Worm (Caenorhabditis elegans) whole organism, L4 larva: ENCODE data around the gene fbxc-27.
A peak's percentile ranks its signal among the peaks of the same experiment; 100 is the strongest.

Experiments used
- F26F4.8 ChIP-seq: fragments of 200-800 bp; sonication (Bioruptor generic); conservative IDR thresholded peaks from 2 replicates; pipeline ENCODE4 v1.3.6; 2022; ENCODE audit warnings: missing genetic modification characterization, missing compliant biosample characterization
- F44E2.7 ChIP-seq: fragments of 200-800 bp; sonication (Bioruptor generic); IDR thresholded peaks from 2 replicates; pipeline ENCODE4 v2.1.2; 2022; ENCODE audit warnings: missing genetic modification characterization, missing compliant biosample characterization
- T26A8.4 ChIP-seq: fragments of 200-800 bp; sonication (Bioruptor generic); IDR thresholded peaks from 2 replicates; pipeline ENCODE4 v1.3.6; 2022; ENCODE audit warnings: missing genetic modification characterization, missing compliant biosample characterization
- Y48G9A.11 ChIP-seq: fragments of 200-800 bp; sonication (Bioruptor generic); IDR thresholded peaks from 2 replicates; pipeline ENCODE4 v1.3.6; 2022; ENCODE audit warnings: missing genetic modification reagents, missing genetic modification characterization, missing compliant biosample characterization
- aha-1 ChIP-seq: fragments of 150-350 bp; peaks from one replicate; lab custom pipeline; 2014; ENCODE audit warnings: missing biosample characterization, missing genetic modification characterization
- arid-1 ChIP-seq: fragments of 200-800 bp; sonication (Bioruptor generic); conservative IDR thresholded peaks from 2 replicates; pipeline ENCODE4 v1.3.6; 2022; ENCODE audit warnings: missing genetic modification reagents, missing genetic modification characterization, missing compliant biosample characterization
- attf-4 ChIP-seq: sonication (generic microtip); optimal IDR thresholded peaks from 3 replicates; lab custom pipeline; 2017; ENCODE audit warnings: missing biosample characterization, missing genetic modification characterization
- daf-12 ChIP-seq: fragments of 150-350 bp; optimal IDR thresholded peaks from 2 replicates; lab custom pipeline; 2014; ENCODE audit warnings: missing biosample characterization, missing genetic modification reagents, missing genetic modification characterization
- dmd-8 ChIP-seq: fragments of 200-800 bp; sonication (Bioruptor generic); IDR thresholded peaks from 2 replicates; pipeline ENCODE4 v1.3.6; 2022; ENCODE audit warnings: missing genetic modification characterization, missing compliant biosample characterization
- dpl-1 ChIP-seq: fragments of 150-350 bp; optimal IDR thresholded peaks from 2 replicates; lab custom pipeline; 2014; ENCODE audit warnings: missing biosample characterization, missing genetic modification reagents, missing genetic modification characterization
- egl-27 ChIP-seq: sonication (generic microtip); optimal IDR thresholded peaks from 3 replicates; lab custom pipeline; 2017; ENCODE audit warnings: missing biosample characterization, missing genetic modification reagents, missing genetic modification characterization
- egl-43 ChIP-seq: fragments of 200-800 bp; sonication (Bioruptor generic); IDR thresholded peaks from 2 replicates; pipeline ENCODE4 v1.3.6; 2022; ENCODE audit warnings: missing genetic modification reagents, missing genetic modification characterization, missing compliant biosample characterization
- fos-1 ChIP-seq: fragments of 150-350 bp; optimal IDR thresholded peaks from 2 replicates; lab custom pipeline; 2014; ENCODE audit warnings: missing biosample characterization, missing genetic modification characterization
- gei-8 ChIP-seq: fragments of 200-800 bp; sonication (Bioruptor generic); optimal IDR thresholded peaks from 2 replicates; lab custom pipeline; 2018; ENCODE audit warnings: mild to moderate bottlenecking, missing genetic modification characterization, missing compliant biosample characterization
- jun-1 ChIP-seq: fragments of 150-350 bp; optimal IDR thresholded peaks from 2 replicates; lab custom pipeline; 2014; ENCODE audit warnings: missing biosample characterization, missing genetic modification reagents, missing genetic modification characterization
- lin-13 ChIP-seq: fragments of 150-350 bp; optimal IDR thresholded peaks from 2 replicates; lab custom pipeline; 2014; ENCODE audit warnings: missing biosample characterization, missing genetic modification reagents, missing genetic modification characterization
- lin-29 ChIP-seq: fragments of 200-800 bp; sonication (Bioruptor generic); IDR thresholded peaks from 2 replicates; pipeline ENCODE4 v1.3.6; 2022; ENCODE audit warnings: missing genetic modification reagents, missing genetic modification characterization, missing compliant biosample characterization
- lsy-2 ChIP-seq, 2 experiments: fragments of 150-350 bp in 1 of 2; sonication (generic microtip) in 1 of 2; optimal IDR thresholded peaks; 2 replicates each; lab custom pipeline; 2014 to 2017; ENCODE audit warnings: missing biosample characterization in 2 of 2, missing genetic modification characterization in 2 of 2
- mep-1 ChIP-seq: fragments of 150-350 bp; sonication (generic microtip); optimal IDR thresholded peaks from 3 replicates; lab custom pipeline; 2014; ENCODE audit warnings: missing biosample characterization, missing genetic modification characterization
- mxl-2 ChIP-seq: fragments of 200-800 bp; sonication (Bioruptor generic); conservative IDR thresholded peaks from 2 replicates; pipeline ENCODE4 v1.3.6; 2022; ENCODE audit warnings: missing genetic modification reagents, missing genetic modification characterization, missing compliant biosample characterization
- nhr-10 ChIP-seq: fragments of 150-350 bp; optimal IDR thresholded peaks from 2 replicates; lab custom pipeline; 2014; ENCODE audit warnings: missing biosample characterization, missing genetic modification characterization
- nhr-111 ChIP-seq: fragments of 200-800 bp; sonication (Bioruptor generic); optimal IDR thresholded peaks from 2 replicates; lab custom pipeline; 2018; ENCODE audit warnings: mild to moderate bottlenecking, missing genetic modification characterization, missing compliant biosample characterization
- nhr-28 ChIP-seq: fragments of 150-350 bp; optimal IDR thresholded peaks from 2 replicates; lab custom pipeline; 2014; ENCODE audit warnings: missing biosample characterization, missing genetic modification characterization
- nhr-41 ChIP-seq: fragments of 200-800 bp; sonication (Bioruptor generic); IDR thresholded peaks from 2 replicates; pipeline ENCODE4 v1.3.6; 2022; ENCODE audit warnings: missing genetic modification reagents, missing genetic modification characterization, missing compliant biosample characterization
- nhr-48 ChIP-seq: sonication (generic microtip); optimal IDR thresholded peaks from 2 replicates; lab custom pipeline; 2016; ENCODE audit warnings: mild to moderate bottlenecking, missing genetic modification characterization, missing compliant biosample characterization
- nhr-76 ChIP-seq: fragments of 150-350 bp; optimal IDR thresholded peaks from 2 replicates; lab custom pipeline; 2014; ENCODE audit warnings: missing biosample characterization, missing genetic modification characterization
- pha-4 ChIP-seq, 2 experiments: fragments of 150-350 bp in 1 of 2; fragments of 200-800 bp in 1 of 2; sonication (Bioruptor generic) in 1 of 2; IDR thresholded peaks in 1 of 2; optimal IDR thresholded peaks in 1 of 2; 2 replicates each; pipeline versions ENCODE4 v1.3.6 to Lab custom; 2014 to 2022; ENCODE audit warnings: missing genetic modification characterization in 2 of 2, missing genetic modification reagents in 2 of 2, missing biosample characterization in 1 of 2, missing compliant biosample characterization in 1 of 2
- rbr-2 ChIP-seq: sonication (generic microtip); optimal IDR thresholded peaks from 2 replicates; lab custom pipeline; 2016; ENCODE audit warnings: missing genotype, missing genetic modification characterization, missing compliant biosample characterization
- set-16 ChIP-seq: fragments of 200-800 bp; sonication (Bioruptor generic); IDR thresholded peaks from 2 replicates; pipeline ENCODE4 v1.3.6; 2022; ENCODE audit warnings: missing genetic modification reagents, missing genetic modification characterization, missing compliant biosample characterization
- snpc-1.2 ChIP-seq: fragments of 200-800 bp; sonication (Bioruptor generic); IDR thresholded peaks from 2 replicates; pipeline ENCODE4 v1.3.6; 2022; ENCODE audit warnings: missing genetic modification reagents, missing genetic modification characterization, missing compliant biosample characterization
- spr-1 ChIP-seq: sonication (generic microtip); optimal IDR thresholded peaks from 2 replicates; lab custom pipeline; 2016; ENCODE audit warnings: mild to moderate bottlenecking, missing genetic modification characterization, missing compliant biosample characterization
- tra-1 ChIP-seq: fragments of 200-800 bp; sonication (Bioruptor generic); IDR thresholded peaks from 2 replicates; pipeline ENCODE4 v1.3.6; 2022; ENCODE audit warnings: missing genetic modification reagents, missing genetic modification characterization, missing compliant biosample characterization
- zip-2 ChIP-seq: fragments of 150-350 bp; optimal IDR thresholded peaks from 2 replicates; lab custom pipeline; 2014; ENCODE audit warnings: missing biosample characterization, missing genetic modification characterization
- ztf-11 ChIP-seq: fragments of 150-350 bp; optimal IDR thresholded peaks from 2 replicates; lab custom pipeline; 2014; ENCODE audit warnings: missing biosample characterization, missing genetic modification characterization

The fbxc-27 gene

ce11 chrII:950374-950773, 40.8 kb downstream of the fbxc-27 start:
- TF ChIP-seq lsy-2 (tag; optimal IDR thresholded peaks at IDR 0.05; lab: Kevin White, UChicago) (no peak), dpl-1 (GFP tag; lab: Kevin White, UChicago) (no peak), Y48G9A.11 (GFP tag; lab: Robert Waterston, UW) (no peak), arid-1 (GFP tag; lab: Robert Waterston, UW) (no peak), tra-1 (GFP tag; lab: Robert Waterston, UW) (no peak), nhr-111 (GFP tag; lab: Kevin White, UChicago) (no peak), nhr-41 (GFP tag; lab: Robert Waterston, UW) (no peak), nhr-10 (no peak), mep-1 (tag; lab: Kevin White, UChicago) (no peak), snpc-1.2 (GFP tag; lab: Robert Waterston, UW) (no peak), egl-27 (tag; lab: Kevin White, UChicago) (no peak), ztf-11 (no peak), nhr-76 (tag; lab: Kevin White, UChicago) (no peak), T26A8.4 (no peak), dmd-8 (GFP tag; lab: Robert Waterston, UW) (no peak), pha-4 (GFP tag; IDR thresholded peaks at IDR 0.05; lab: Robert Waterston, UW) (no peak), pha-4 (tag; optimal IDR thresholded peaks at IDR 0.05; lab: Kevin White, UChicago) (no peak), daf-12 (tag; lab: Kevin White, UChicago) (no peak)

ce11 chrII:953052-953451, 43.5 kb downstream of the fbxc-27 start:
- TF ChIP-seq rbr-2 (tag; lab: Kevin White, UChicago), result no peak
- TF ChIP-seq lin-13 (GFP tag; lab: Kevin White, UChicago), result no peak
- TF ChIP-seq jun-1 (tag; lab: Kevin White, UChicago), result no peak
- no peak for TF ChIP-seq set-16
- TF ChIP-seq egl-43 (GFP tag; lab: Robert Waterston, UW), result no peak

DNA sequence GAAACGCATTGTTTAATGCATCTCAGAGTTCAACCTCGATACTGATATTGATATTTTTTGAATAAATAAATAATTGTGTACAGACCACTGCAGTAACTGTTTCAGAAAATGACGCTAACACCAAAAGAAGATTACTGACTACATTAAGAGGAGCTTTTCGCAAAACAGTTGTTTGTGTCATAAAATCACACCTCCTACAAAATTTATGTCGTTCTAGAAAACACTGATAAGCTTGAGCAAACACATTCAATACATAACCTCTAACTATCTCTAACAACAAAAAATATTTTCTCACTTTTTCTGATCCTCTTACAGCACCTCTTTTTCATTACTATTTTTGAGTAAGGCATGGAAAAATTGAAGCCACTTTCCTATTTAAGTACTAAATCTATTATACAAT, 45.1 kb downstream of the fbxc-27 start, which contains the start of gene fbxc-7:
Gene fbxc-7 (plus strand): TSS at position 301 of the 400 bp plus-strand sequence.
- TF ChIP-seq nhr-28 (tag; lab: Kevin White, UChicago), result peak; percentile 29

DNA sequence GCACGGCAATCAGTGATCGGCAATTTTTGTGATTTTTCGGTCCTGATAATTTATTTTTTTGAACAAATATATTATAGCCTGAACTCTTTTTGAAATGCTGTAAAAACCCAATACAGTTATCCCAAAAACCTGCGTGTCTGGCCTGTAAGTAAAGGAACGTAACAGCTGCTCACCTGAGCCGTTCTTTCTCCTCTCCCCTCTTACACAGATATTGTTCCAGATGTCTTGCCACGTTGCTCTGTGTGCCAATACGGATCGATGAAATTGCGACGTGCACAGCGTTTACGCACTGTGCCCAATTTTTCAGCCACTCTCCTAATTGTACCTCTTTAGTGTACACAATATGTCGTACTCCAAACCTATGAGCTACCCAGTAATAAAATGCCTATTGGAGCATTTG, 49.0 kb downstream of the fbxc-27 start, which contains the start of gene sdz-4:
Gene sdz-4 (plus strand): TSS at position 301 of the 400 bp plus-strand sequence.
- TF ChIP-seq F26F4.8 (GFP tag; lab: Robert Waterston, UW), result no peak
- TF ChIP-seq spr-1, result no peak
- TF ChIP-seq gei-8, result no peak
- TF ChIP-seq aha-1 (tag; lab: Kevin White, UChicago), result peak; percentile 74

- TF ChIP-seq lin-29 (no peak), mxl-2 (GFP tag; lab: Robert Waterston, UW) (no peak), attf-4 (no peak), zip-2 (tag; lab: Kevin White, UChicago) (no peak), nhr-48 (tag; lab: Kevin White, UChicago) (no peak), aha-1 (tag; lab: Kevin White, UChicago) (peak; percentile 76), fos-1 (tag; lab: Kevin White, UChicago) (no peak), F44E2.7 (GFP tag; lab: Robert Waterston, UW) (no peak)
These were observed 50.6 kb downstream of the fbxc-27 start, which contains the start of the genes C32B5.18 and C32B5.7 for ce11 chrII:960218-960617. C32B5.18 (plus strand) TSS chrII:960518. C32B5.7 (plus strand) TSS chrII:960528.
